Fruit fly (Drosophila melanogaster) whole organism, embryonic: ENCODE data around the gene CG14234.

Source experiments
- ATbp ChIP-seq: fragments of 200-800 bp; sonication (Bioruptor generic); optimal IDR thresholded peaks from 2 replicates; lab custom pipeline; 2017; ENCODE audit warnings: missing biosample characterization, mild to moderate bottlenecking, missing genetic modification characterization, missing genetic modification reagents
- Adf1 ChIP-seq: fragments of 200-800 bp; sonication (Bioruptor generic); IDR thresholded peaks from 2 replicates; pipeline ENCODE4 v1.3.6; 2022; ENCODE audit warnings: missing biosample characterization, missing genetic modification characterization
- Aef1 ChIP-seq: fragments of 200-800 bp; sonication (Bioruptor generic); IDR thresholded peaks from 3 replicates; pipeline ENCODE4 v1.3.6; 2022; ENCODE audit warnings: missing biosample characterization, missing genetic modification characterization
- BEAF-32 ChIP-seq: fragments of 200-800 bp; sonication (Bioruptor generic); optimal IDR thresholded peaks from 3 replicates; lab custom pipeline; 2017; ENCODE audit warnings: missing biosample characterization, missing genetic modification characterization, mild to moderate bottlenecking, moderate library complexity, missing genetic modification reagents
- CG10209 ChIP-seq: fragments of 200-800 bp; sonication (Bioruptor generic); optimal IDR thresholded peaks from 3 replicates; lab custom pipeline; 2017; ENCODE audit warnings: missing biosample characterization, mild to moderate bottlenecking, missing genetic modification characterization, missing genetic modification reagents
- CG1024 ChIP-seq: fragments of 200-800 bp; sonication (Bioruptor generic); IDR thresholded peaks from 2 replicates; pipeline ENCODE4 v1.3.6; 2022; ENCODE audit warnings: missing biosample characterization, missing genetic modification characterization
- CG12071 ChIP-seq: fragments of 200-800 bp; sonication (Bioruptor generic); optimal IDR thresholded peaks from 3 replicates; lab custom pipeline; 2018; ENCODE audit warnings: missing biosample characterization, mild to moderate bottlenecking, missing genetic modification characterization
- CG12299 ChIP-seq: fragments of 200-800 bp; sonication (Bioruptor generic); optimal IDR thresholded peaks from 2 replicates; lab custom pipeline; 2018; ENCODE audit warnings: missing biosample characterization, mild to moderate bottlenecking, missing genetic modification characterization
- CG14050 ChIP-seq: fragments of 200-800 bp; sonication (Bioruptor generic); IDR thresholded peaks from 3 replicates; pipeline ENCODE4 v1.3.6; 2022; ENCODE audit warnings: missing biosample characterization, missing genetic modification characterization
- CG14441 ChIP-seq: fragments of 200-800 bp; sonication (Bioruptor generic); IDR thresholded peaks from 2 replicates; pipeline ENCODE4 v1.3.6; 2022; ENCODE audit warnings: missing biosample characterization, missing genetic modification characterization
- CG14860 ChIP-seq: fragments of 200-800 bp; sonication (Bioruptor generic); IDR thresholded peaks from 3 replicates; pipeline ENCODE4 v1.3.6; 2022; ENCODE audit warnings: missing biosample characterization, missing genetic modification characterization; ENCODE audit not compliant: partially characterized antibody
- CG17359 ChIP-seq: fragments of 200-800 bp; sonication (Bioruptor generic); optimal IDR thresholded peaks from 3 replicates; lab custom pipeline; 2018; ENCODE audit warnings: missing biosample characterization, mild to moderate bottlenecking, missing genetic modification characterization, moderate library complexity
- CG17385 ChIP-seq: fragments of 200-800 bp; sonication (Bioruptor generic); optimal IDR thresholded peaks from 3 replicates; lab custom pipeline; 2018; ENCODE audit warnings: missing biosample characterization, mild to moderate bottlenecking, missing genetic modification characterization
- CG17829 ChIP-seq: fragments of 200-800 bp; optimal IDR thresholded peaks from 2 replicates; lab custom pipeline; 2019; ENCODE audit warnings: missing biosample characterization, mild to moderate bottlenecking, missing genetic modification characterization, moderate library complexity
- CG1832 ChIP-seq: fragments of 200-800 bp; sonication (Bioruptor generic); optimal IDR thresholded peaks from 2 replicates; lab custom pipeline; 2017; ENCODE audit warnings: missing biosample characterization, mild to moderate bottlenecking, missing genetic modification characterization, inconsistent platforms
- CG2199 ChIP-seq: fragments of 200-800 bp; sonication (Bioruptor generic); IDR thresholded peaks from 3 replicates; pipeline ENCODE4 v1.3.6; 2022; ENCODE audit warnings: missing biosample characterization, missing genetic modification characterization
- CG2875 ChIP-seq: fragments of 200-800 bp; sonication (Bioruptor generic); optimal IDR thresholded peaks from 2 replicates; lab custom pipeline; 2017; ENCODE audit warnings: missing biosample characterization, mild to moderate bottlenecking, missing genetic modification characterization, missing genetic modification reagents
- CG6683 ChIP-seq: fragments of 200-800 bp; sonication (Bioruptor generic); optimal IDR thresholded peaks from 2 replicates; lab custom pipeline; 2017; ENCODE audit warnings: missing biosample characterization, mild to moderate bottlenecking, missing genetic modification characterization, missing genetic modification reagents
- CG7839 ChIP-seq: fragments of 200-800 bp; sonication (Bioruptor generic); optimal IDR thresholded peaks from 3 replicates; lab custom pipeline; 2018; ENCODE audit warnings: missing biosample characterization, mild to moderate bottlenecking, missing genetic modification characterization, moderate library complexity
- CG8478 ChIP-seq: fragments of >200 bp; optimal IDR thresholded peaks from 2 replicates; lab custom pipeline; 2018
- CG9437 ChIP-seq: fragments of 200-800 bp; sonication (Bioruptor generic); optimal IDR thresholded peaks from 2 replicates; lab custom pipeline; 2018; ENCODE audit warnings: missing biosample characterization, mild to moderate bottlenecking, missing genetic modification characterization
- Camta ChIP-seq: fragments of 200-800 bp; sonication (Bioruptor generic); optimal IDR thresholded peaks from 2 replicates; lab custom pipeline; 2016; ENCODE audit warnings: missing biosample characterization, missing genetic modification characterization
- CrebB ChIP-seq: fragments of 200-800 bp; sonication (Bioruptor generic); optimal IDR thresholded peaks from 3 replicates; lab custom pipeline; 2018; ENCODE audit warnings: missing biosample characterization, mild to moderate bottlenecking, missing genetic modification characterization
- Dll ChIP-seq: fragments of 200-800 bp; sonication (Bioruptor generic); IDR thresholded peaks from 4 replicates; pipeline ENCODE4 v1.3.6; 2022; ENCODE audit warnings: missing biosample characterization, missing genetic modification characterization; ENCODE audit not compliant: partially characterized antibody
- Eip74EF ChIP-seq, 2 experiments: fragments of 200-800 bp in 1 of 2; fragments of >200 bp in 1 of 2; sonication (Bioruptor generic) in 1 of 2; optimal IDR thresholded peaks; 2 replicates each; lab custom pipeline; 2017 to 2019; ENCODE audit warnings: missing biosample characterization in 2 of 2, missing genetic modification characterization in 2 of 2, mild to moderate bottlenecking in 1 of 2, moderate library complexity in 1 of 2
- Elba2 ChIP-seq: fragments of 200-800 bp; sonication (Bioruptor generic); optimal IDR thresholded peaks from 3 replicates; lab custom pipeline; 2016; ENCODE audit warnings: missing biosample characterization, missing genetic modification characterization
- H15 ChIP-seq: fragments of 200-800 bp; sonication (Bioruptor generic); IDR thresholded peaks from 3 replicates; pipeline ENCODE4 v1.3.6; 2022; ENCODE audit warnings: missing biosample characterization, missing genetic modification characterization
- HmgD ChIP-seq: fragments of 200-800 bp; sonication (Bioruptor generic); optimal IDR thresholded peaks from 3 replicates; lab custom pipeline; 2016; ENCODE audit warnings: missing biosample characterization, missing genetic modification characterization
- Mes4 ChIP-seq: fragments of 200-800 bp; sonication (Bioruptor generic); optimal IDR thresholded peaks from 2 replicates; lab custom pipeline; 2016; ENCODE audit warnings: missing biosample characterization, missing genetic modification characterization
- PHDP ChIP-seq: fragments of 200-800 bp; sonication (Bioruptor generic); optimal IDR thresholded peaks from 3 replicates; lab custom pipeline; 2018; ENCODE audit warnings: missing biosample characterization, mild to moderate bottlenecking, missing genetic modification characterization, moderate library complexity
- Sox100B ChIP-seq: fragments of 200-800 bp; sonication (Bioruptor generic); optimal IDR thresholded peaks from 3 replicates; lab custom pipeline; 2018; ENCODE audit warnings: missing biosample characterization, mild to moderate bottlenecking, missing genetic modification characterization
- Taf1 ChIP-seq: fragments of 200-800 bp; sonication (Bioruptor generic); IDR thresholded peaks from 2 replicates; pipeline ENCODE4 v1.3.6; 2022; ENCODE audit warnings: missing biosample characterization, missing genetic modification characterization
- Vsx1 ChIP-seq: fragments of 200-800 bp; sonication (Bioruptor generic); optimal IDR thresholded peaks from 2 replicates; lab custom pipeline; 2017; ENCODE audit warnings: missing biosample characterization, mild to moderate bottlenecking, missing genetic modification characterization, missing genetic modification reagents
- ase ChIP-seq: fragments of 200-800 bp; sonication (Bioruptor generic); IDR thresholded peaks from 3 replicates; pipeline ENCODE4 v1.3.6; 2022; ENCODE audit warnings: missing biosample characterization, missing genetic modification characterization
- bbx ChIP-seq: fragments of 200-800 bp; sonication (Bioruptor generic); IDR thresholded peaks from 2 replicates; pipeline ENCODE4 v1.3.6; 2022; ENCODE audit warnings: missing biosample characterization, missing genetic modification characterization; ENCODE audit not compliant: partially characterized antibody
- cad ChIP-seq: fragments of >200 bp; optimal IDR thresholded peaks from 2 replicates; lab custom pipeline; 2017; ENCODE audit warnings: missing biosample characterization, missing genetic modification characterization
- chinmo ChIP-seq: fragments of 200-800 bp; sonication (Bioruptor generic); IDR thresholded peaks from 4 replicates; pipeline ENCODE4 v1.3.6; 2022; ENCODE audit warnings: missing biosample characterization, missing genetic modification characterization; ENCODE audit not compliant: partially characterized antibody
- corto ChIP-seq: fragments of 200-800 bp; sonication (Bioruptor generic); optimal IDR thresholded peaks from 2 replicates; lab custom pipeline; 2016; ENCODE audit warnings: missing biosample characterization, mild to moderate bottlenecking, missing genetic modification characterization, moderate library complexity
- dmrt99B ChIP-seq: fragments of 200-800 bp; sonication (Bioruptor generic); optimal IDR thresholded peaks from 2 replicates; lab custom pipeline; 2018; ENCODE audit warnings: missing biosample characterization, mild to moderate bottlenecking, missing genetic modification characterization, moderate library complexity
- dysf ChIP-seq: fragments of 200-800 bp; sonication (Bioruptor generic); IDR thresholded peaks from 3 replicates; pipeline ENCODE4 v1.3.6; 2022; ENCODE audit warnings: missing biosample characterization, missing genetic modification characterization
- esg ChIP-seq: fragments of 200-800 bp; sonication (Bioruptor generic); conservative IDR thresholded peaks from 2 replicates; pipeline ENCODE4 v1.3.6; 2022; ENCODE audit warnings: missing biosample characterization, missing genetic modification characterization
- eve ChIP-seq, 2 experiments: fragments of >200 bp; optimal IDR thresholded peaks; 2 replicates each; lab custom pipeline; 2017; ENCODE audit warnings: missing biosample characterization in 2 of 2, missing genetic modification characterization in 2 of 2
- fu2 ChIP-seq: fragments of 200-800 bp; sonication (Bioruptor generic); optimal IDR thresholded peaks from 2 replicates; lab custom pipeline; 2016; ENCODE audit warnings: missing biosample characterization, missing genetic modification characterization
- kni ChIP-seq: fragments of 200-800 bp; sonication (Bioruptor generic); optimal IDR thresholded peaks from 3 replicates; lab custom pipeline; 2017; ENCODE audit warnings: mild to moderate bottlenecking, missing biosample characterization, missing genetic modification reagents, missing genetic modification characterization
- oc ChIP-seq: fragments of 200-800 bp; sonication (Bioruptor generic); optimal IDR thresholded peaks from 2 replicates; lab custom pipeline; 2018; ENCODE audit warnings: missing biosample characterization, mild to moderate bottlenecking, missing genetic modification characterization, moderate library complexity
- pho ChIP-seq: fragments of 200-800 bp; sonication (Bioruptor generic); optimal IDR thresholded peaks from 2 replicates; lab custom pipeline; 2016; ENCODE audit warnings: missing biosample characterization, missing genetic modification characterization
- seq ChIP-seq: fragments of 200-800 bp; sonication (Bioruptor generic); IDR thresholded peaks from 2 replicates; pipeline ENCODE4 v1.3.6; 2022; ENCODE audit warnings: missing biosample characterization, missing genetic modification characterization
- sr ChIP-seq: fragments of 200-800 bp; sonication (Bioruptor generic); IDR thresholded peaks from 3 replicates; pipeline ENCODE4 v1.3.6; 2022; ENCODE audit warnings: missing biosample characterization, missing genetic modification characterization
- tio ChIP-seq: fragments of 200-800 bp; sonication (Bioruptor generic); optimal IDR thresholded peaks from 2 replicates; lab custom pipeline; 2017; ENCODE audit warnings: missing biosample characterization, missing genetic modification characterization, inconsistent platforms
- twi ChIP-seq: fragments of 200-800 bp; optimal IDR thresholded peaks from 2 replicates; lab custom pipeline; 2019; ENCODE audit warnings: missing biosample characterization, mild to moderate bottlenecking, missing genetic modification characterization, moderate library complexity
- zen2 ChIP-seq: fragments of 200-800 bp; sonication (Bioruptor generic); IDR thresholded peaks from 3 replicates; pipeline ENCODE4 v1.3.6; 2022; ENCODE audit warnings: missing biosample characterization, missing genetic modification characterization; ENCODE audit not compliant: partially characterized antibody

CG14234 gene

dm6 chrX:19783457-19783856 lies 48.1 kb downstream of the CG14234 start, which contains the start of gene zld (continued):
- TF ChIP-seq esg (no peak), Camta (GFP tag; lab: Kevin White, UChicago) (no peak), Eip74EF (GFP tag; optimal IDR thresholded peaks at IDR 0.05; lab: Kevin White, UChicago) (no peak), CG2199 (GFP tag; lab: Robert Waterston, UW) (peak; percentile 44; the same call in 1 of the 3 replicates), bbx (GFP tag; lab: Robert Waterston, UW) (peak; percentile 28; the same call in 1 of the 2 replicates), corto (no peak), zen2 (GFP tag; lab: Robert Waterston, UW) (no peak), PHDP (no peak), Aef1 (no peak), HmgD (no peak), CG8478 (lab: Kevin White, UChicago) (no peak), ase (GFP tag; lab: Robert Waterston, UW) (no peak), CG14441 (GFP tag; lab: Robert Waterston, UW) (no peak), Dll (no peak), CG12071 (GFP tag; lab: Kevin White, UChicago) (no peak), CG17359 (tag; lab: Kevin White, UChicago) (no peak), CG7839 (tag; lab: Kevin White, UChicago) (no peak), tio (no peak), CG10209 (GFP tag; lab: Kevin White, UChicago) (no peak), CG9437 (GFP tag; lab: Kevin White, UChicago) (no peak), CG12299 (tag; lab: Kevin White, UChicago) (no peak), dmrt99B (tag; lab: Kevin White, UChicago) (no peak), CG14860 (GFP tag; lab: Robert Waterston, UW) (no peak), pho (no peak), kni (peak; percentile 15), ATbp (GFP tag; lab: Kevin White, UChicago) (peak; percentile 83), CrebB (no peak), Sox100B (no peak), Taf1 (GFP tag; lab: Robert Waterston, UW) (no peak), twi (tag; lab: Kevin White, UChicago) (peak; percentile 39), oc (tag; lab: Kevin White, UChicago) (no peak), chinmo (GFP tag; lab: Robert Waterston, UW) (0 out of 4 replicates have a peak, but pooled peaks have one; percentile 53), Elba2 (GFP tag; lab: Kevin White, UChicago) (no peak), Mes4 (no peak), CG6683 (GFP tag; lab: Kevin White, UChicago) (no peak), BEAF-32 (GFP tag; lab: Kevin White, UChicago) (no peak), Adf1 (GFP tag; lab: Robert Waterston, UW) (peak; percentile 98), eve (GFP tag; optimal IDR thresholded peaks at IDR 0.05; lab: Kevin White, UChicago) (no peak), seq (GFP tag; lab: Robert Waterston, UW) (no peak), fu2 (GFP tag; lab: Kevin White, UChicago) (no peak), Vsx1 (GFP tag; lab: Kevin White, UChicago) (no peak), H15 (GFP tag; lab: Robert Waterston, UW) (no peak), CG1832 (GFP tag; lab: Kevin White, UChicago) (peak; percentile 71), CG2875 (no peak), CG17385 (GFP tag; lab: Kevin White, UChicago) (no peak), CG1024 (GFP tag; lab: Robert Waterston, UW) (no peak), sr (no peak), CG14050 (GFP tag; lab: Robert Waterston, UW) (no peak), cad (GFP tag; lab: Kevin White, UChicago) (no peak), CG17829 (tag; lab: Kevin White, UChicago) (peak; percentile 49), dysf (GFP tag; lab: Robert Waterston, UW) (no peak)
